Fruit fly (Drosophila melanogaster): ENCODE data around the gene RpS13.

The RpS13 gene

DNA sequence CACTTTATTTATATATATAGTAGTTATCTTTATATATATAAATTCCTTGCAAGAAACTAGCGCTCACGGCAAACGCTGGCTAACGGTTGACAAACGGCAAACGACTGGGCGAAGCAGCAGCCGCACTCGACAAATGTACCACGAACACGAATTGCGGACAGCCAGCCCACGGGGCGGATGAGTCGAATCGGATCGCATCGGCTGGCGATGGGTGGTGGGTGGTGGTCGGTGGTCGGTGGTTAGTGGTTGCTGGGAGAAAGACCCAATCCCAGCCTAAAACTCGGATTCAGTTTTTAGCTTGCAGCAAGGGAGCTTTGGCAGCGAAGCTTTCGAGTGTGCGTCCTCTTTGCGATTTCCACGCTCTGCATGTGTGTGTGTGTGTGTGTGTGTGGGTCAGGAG, 39.3 kb downstream of the RpS13 start, which contains the start of gene CG7781 (continued):
- TF ChIP-seq CG17359 (tag; optimal IDR thresholded peaks at IDR 0.05) = no peak
- no peak for TF ChIP-seq twi (tag; optimal IDR thresholded peaks at IDR 0.05)
- no peak for TF ChIP-seq CG2875 (GFP tag; optimal IDR thresholded peaks at IDR 0.05)
- no peak for TF ChIP-seq CG10979 (tag; optimal IDR thresholded peaks at IDR 0.05)
- 0 out of 2 replicates have a peak, but pooled peaks have one; percentile 11 for TF ChIP-seq CG32767 (GFP tag; IDR thresholded peaks at IDR 0.05)
- TF ChIP-seq al (GFP tag; IDR thresholded peaks at IDR 0.05) = no peak
- TF ChIP-seq HLHmδ (GFP tag; optimal IDR thresholded peaks at IDR 0.05) = no peak
- TF ChIP-seq ato (GFP tag; IDR thresholded peaks at IDR 0.05; ENCODE audit: partially characterized antibody) = no peak
- TF ChIP-seq CG2120 (GFP tag; optimal IDR thresholded peaks at IDR 0.05) = no peak
- TF ChIP-seq mld (GFP tag; IDR thresholded peaks at IDR 0.05; ENCODE audit: partially characterized antibody) = no peak
- TF ChIP-seq sima (GFP tag; optimal IDR thresholded peaks at IDR 0.05) = no peak
- TF ChIP-seq slp2 (GFP tag; optimal IDR thresholded peaks at IDR 0.05) = no peak
- no peak for TF ChIP-seq CG33557 (GFP tag; optimal IDR thresholded peaks at IDR 0.05)
- no peak for TF ChIP-seq sob (GFP tag; IDR thresholded peaks at IDR 0.05)
- no peak for TF ChIP-seq Opbp (GFP tag; IDR thresholded peaks at IDR 0.05; ENCODE audit: partially characterized antibody)
- no peak for TF ChIP-seq Mes4 (GFP tag; optimal IDR thresholded peaks at IDR 0.05)
- TF ChIP-seq CG14441 (GFP tag; IDR thresholded peaks at IDR 0.05) = 0 out of 2 replicates have a peak, but pooled peaks have one; percentile 29
- TF ChIP-seq jing (GFP tag; optimal IDR thresholded peaks at IDR 0.05) = no peak
- no peak for TF ChIP-seq CG18476 (GFP tag; optimal IDR thresholded peaks at IDR 0.05)
- TF ChIP-seq H15 (GFP tag; IDR thresholded peaks at IDR 0.05) = no peak
- no peak for TF ChIP-seq pum (GFP tag; optimal IDR thresholded peaks at IDR 0.05)
- TF ChIP-seq Trl (optimal IDR thresholded peaks at IDR 0.05) = peak in 1 of 2 experiments; percentile 9
- TF ChIP-seq Trl (GFP tag; optimal IDR thresholded peaks at IDR 0.05) = no peak
- no peak for TF ChIP-seq ttk (GFP tag; IDR thresholded peaks at IDR 0.05)
- no peak for TF ChIP-seq Dip2 (GFP tag; IDR thresholded peaks at IDR 0.05)
- TF ChIP-seq nau (GFP tag; optimal IDR thresholded peaks at IDR 0.05) = no peak
- peak; percentile 76 for TF ChIP-seq z (GFP tag; IDR thresholded peaks at IDR 0.05)
- TF ChIP-seq Nf-YC (tag; optimal IDR thresholded peaks at IDR 0.05) = peak; percentile 7

DNA sequence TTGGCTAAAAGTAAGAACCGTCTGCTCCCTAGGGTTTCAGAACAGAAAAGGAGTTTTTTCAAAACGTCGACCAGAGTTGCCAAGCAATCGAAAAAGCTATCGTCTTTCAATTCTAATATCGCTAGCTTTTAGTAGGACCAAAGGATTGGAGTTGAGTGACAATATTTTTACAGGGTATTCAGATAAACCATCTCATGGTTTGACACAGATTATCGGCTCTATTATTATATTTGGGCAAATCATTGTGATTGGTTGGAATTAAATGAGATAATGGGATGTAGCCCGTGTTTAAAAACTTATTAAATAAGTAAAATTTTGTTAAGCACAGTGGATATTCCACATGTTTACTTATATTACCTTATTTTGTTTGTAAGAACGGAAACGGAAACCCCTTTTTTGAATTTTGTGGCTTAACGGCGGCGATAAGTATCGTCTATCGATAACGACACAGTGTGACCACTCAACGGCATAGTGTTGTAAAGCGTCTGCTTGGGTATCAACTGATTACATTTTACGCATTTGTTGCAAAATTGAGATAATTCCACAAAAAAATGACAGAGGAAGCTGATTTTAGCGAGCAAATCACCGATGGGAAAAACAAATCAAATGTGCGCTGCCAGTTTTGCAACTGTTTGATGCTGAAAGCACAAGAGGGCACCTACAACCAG, 44.5 kb downstream of the RpS13 start, which contains the start of the genes mtsh and strat:
TSS of gene mtsh (minus strand) at position 51 of the 668 bp plus-strand sequence.
TSS of gene strat (plus strand) at position 471 of the 668 bp plus-strand sequence.
- TF ChIP-seq CG9797 (GFP tag; optimal IDR thresholded peaks at IDR 0.05) (peak; percentile 84), fd64A (GFP tag; optimal IDR thresholded peaks at IDR 0.05) (peak; percentile 17), tap (tag; optimal IDR thresholded peaks at IDR 0.05) (peak; percentile 21), fd102C (GFP tag; optimal IDR thresholded peaks at IDR 0.05) (peak; percentile 19), CG12744 (GFP tag; optimal IDR thresholded peaks at IDR 0.05) (no peak), btn (GFP tag; optimal IDR thresholded peaks at IDR 0.05) (no peak), Antp (GFP tag; optimal IDR thresholded peaks at IDR 0.05) (peak; percentile 51), CG17802 (tag; optimal IDR thresholded peaks at IDR 0.05) (peak; percentile 48), CG17568 (GFP tag; optimal IDR thresholded peaks at IDR 0.05) (no peak), wek (GFP tag; optimal IDR thresholded peaks at IDR 0.05) (peak; percentile 3), CG17328 (GFP tag; IDR thresholded peaks at IDR 0.05) (peak; percentile 70), ATbp (GFP tag; optimal IDR thresholded peaks at IDR 0.05) (peak; percentile 33), insv (GFP tag; optimal IDR thresholded peaks at IDR 0.05) (peak in 1 of 2 experiments; percentile 58), zf30C (GFP tag; optimal IDR thresholded peaks at IDR 0.05) (no peak), maf-S (GFP tag; optimal IDR thresholded peaks at IDR 0.05) (peak; percentile 57), so (GFP tag; IDR thresholded peaks at IDR 0.05) (peak; percentile 60; the same call in 1 of the 3 replicates), Mad (GFP tag; optimal IDR thresholded peaks at IDR 0.05) (peak; percentile 45), E2f1 (GFP tag; IDR thresholded peaks at IDR 0.05) (0 out of 2 replicates have a peak, but pooled peaks have one; percentile 24), Dll (GFP tag; IDR thresholded peaks at IDR 0.05; ENCODE audit: partially characterized antibody) (peak; percentile 64; the same call in 2 of the 4 replicates), pan (optimal IDR thresholded peaks at IDR 0.05) (no peak), pan (GFP tag; optimal IDR thresholded peaks at IDR 0.05 in 1 of 2, IDR thresholded peaks at IDR 0.05 in 1 of 2) (peak in 1 of 2 experiments; percentile 58), CG18619 (GFP tag; optimal IDR thresholded peaks at IDR 0.05) (peak; percentile 31), CG5245 (GFP tag; optimal IDR thresholded peaks at IDR 0.05) (peak; percentile 22), Sin3A (optimal IDR thresholded peaks at IDR 0.05) (peak; percentile 50)

All from whole organism, embryonic.